Fruit fly (Drosophila melanogaster) whole organism, embryonic: Measurements from ENCODE around the gene snz.

ENCODE experiments used
- CG10431 ChIP-seq: fragments of 200-800 bp; sonication (Bioruptor generic); optimal IDR thresholded peaks from 3 replicates; lab custom pipeline; 2018; ENCODE audit warnings: missing biosample characterization, mild to moderate bottlenecking, missing genetic modification characterization
- CG13287 ChIP-seq: fragments of 200-800 bp; sonication (Bioruptor generic); IDR thresholded peaks from 2 replicates; pipeline ENCODE4 v1.3.6; 2022; ENCODE audit warnings: missing biosample characterization, missing genetic modification characterization; ENCODE audit not compliant: partially characterized antibody
- CG14710 ChIP-seq: fragments of 200-800 bp; sonication (Bioruptor generic); optimal IDR thresholded peaks from 3 replicates; lab custom pipeline; 2019; ENCODE audit warnings: missing biosample characterization, mild to moderate bottlenecking, missing genetic modification characterization, moderate library complexity
- CG14860 ChIP-seq: fragments of 200-800 bp; sonication (Bioruptor generic); IDR thresholded peaks from 3 replicates; pipeline ENCODE4 v1.3.6; 2022; ENCODE audit warnings: missing biosample characterization, missing genetic modification characterization; ENCODE audit not compliant: partially characterized antibody
- CG15514 ChIP-seq: fragments of 200-800 bp; sonication (Bioruptor generic); optimal IDR thresholded peaks from 3 replicates; lab custom pipeline; 2017; ENCODE audit warnings: missing biosample characterization, missing genetic modification characterization, mild to moderate bottlenecking, moderate library complexity, missing genetic modification reagents
- CG17328 ChIP-seq: fragments of 200-800 bp; sonication (Bioruptor generic); IDR thresholded peaks from 2 replicates; pipeline ENCODE4 v1.3.6; 2022; ENCODE audit warnings: missing biosample characterization, missing genetic modification characterization
- CG31365 ChIP-seq: fragments of 200-800 bp; sonication (Bioruptor generic); optimal IDR thresholded peaks from 2 replicates; lab custom pipeline; 2018; ENCODE audit warnings: missing biosample characterization, mild to moderate bottlenecking, missing genetic modification characterization
- CG31388 ChIP-seq: fragments of 200-800 bp; sonication (Bioruptor generic); optimal IDR thresholded peaks from 2 replicates; lab custom pipeline; 2016; ENCODE audit warnings: missing biosample characterization, missing genetic modification characterization
- CG32532 ChIP-seq: fragments of 200-800 bp; sonication (Bioruptor generic); IDR thresholded peaks from 2 replicates; pipeline ENCODE4 v1.3.6; 2022; ENCODE audit warnings: missing biosample characterization, missing genetic modification characterization
- CG34224 ChIP-seq: fragments of 200-800 bp; sonication (Bioruptor generic); IDR thresholded peaks from 3 replicates; pipeline ENCODE4 v1.3.6; 2022; ENCODE audit warnings: missing biosample characterization, missing genetic modification characterization; ENCODE audit not compliant: partially characterized antibody
- CG4328 ChIP-seq: fragments of 200-800 bp; sonication (Bioruptor generic); optimal IDR thresholded peaks from 3 replicates; lab custom pipeline; 2017; ENCODE audit warnings: missing biosample characterization, missing genetic modification reagents, missing genetic modification characterization
- CG7786 ChIP-seq: fragments of 200-800 bp; sonication (Bioruptor generic); optimal IDR thresholded peaks from 2 replicates; lab custom pipeline; 2016; ENCODE audit warnings: missing biosample characterization, missing genetic modification characterization
- CG8478 ChIP-seq: fragments of >200 bp; optimal IDR thresholded peaks from 2 replicates; lab custom pipeline; 2018
- Deaf1 ChIP-seq: fragments of 200-800 bp; optimal IDR thresholded peaks from 3 replicates; lab custom pipeline; 2019; ENCODE audit warnings: missing biosample characterization, mild to moderate bottlenecking, missing genetic modification characterization, moderate library complexity
- Dfd ChIP-seq, 2 experiments: fragments of >200 bp; optimal IDR thresholded peaks; 2 replicates each; lab custom pipeline; 2017; ENCODE audit warnings: missing biosample characterization in 2 of 2, missing genetic modification characterization in 2 of 2
- Gug ChIP-seq: fragments of 200-800 bp; sonication (Bioruptor generic); IDR thresholded peaks from 4 replicates; pipeline ENCODE4 v1.3.6; 2022; ENCODE audit warnings: missing biosample characterization, missing genetic modification characterization
- HLH3B ChIP-seq: fragments of 200-800 bp; sonication (Bioruptor generic); IDR thresholded peaks from 2 replicates; pipeline ENCODE4 v1.3.6; 2022; ENCODE audit warnings: missing biosample characterization, missing genetic modification characterization
- Hr78 ChIP-seq, 2 experiments: fragments of 200-800 bp in 1 of 2; fragments of >200 bp in 1 of 2; sonication (Bioruptor generic) in 1 of 2; optimal IDR thresholded peaks; 2 replicates each; lab custom pipeline; 2017 to 2019; ENCODE audit warnings: missing biosample characterization in 2 of 2, missing genetic modification characterization in 2 of 2, mild to moderate bottlenecking in 1 of 2, moderate library complexity in 1 of 2
- MTF-1 ChIP-seq: fragments of 200-800 bp; sonication (Bioruptor generic); optimal IDR thresholded peaks from 2 replicates; lab custom pipeline; 2018; ENCODE audit warnings: missing biosample characterization, mild to moderate bottlenecking, missing genetic modification characterization, borderline replicate concordance
- Mad ChIP-seq: fragments of 200-800 bp; sonication (Bioruptor generic); optimal IDR thresholded peaks from 2 replicates; lab custom pipeline; 2016; ENCODE audit warnings: missing biosample characterization, missing genetic modification characterization
- Med ChIP-seq: fragments of 200-800 bp; sonication (Bioruptor generic); peaks from one replicate; lab custom pipeline; 2016; ENCODE audit warnings: missing biosample characterization, missing genetic modification characterization, mild to moderate bottlenecking, inconsistent platforms, moderate library complexity
- Scr ChIP-seq: fragments of 200-800 bp; sonication (Bioruptor generic); IDR thresholded peaks from 2 replicates; pipeline ENCODE4 v1.3.6; 2022; ENCODE audit warnings: missing biosample characterization, missing genetic modification characterization; ENCODE audit not compliant: partially characterized antibody
- Stat92E ChIP-seq, 3 experiments: fragments of >200 bp in 2 of 3; fragments of 200-800 bp in 1 of 3; sonication (Bioruptor generic) in 1 of 3; optimal IDR thresholded peaks; 2 replicates each; lab custom pipeline; 2017 to 2019; ENCODE audit warnings: missing biosample characterization in 3 of 3, missing genetic modification characterization in 3 of 3, mild to moderate bottlenecking in 1 of 3, moderate library complexity in 1 of 3
- ase ChIP-seq: fragments of 200-800 bp; sonication (Bioruptor generic); IDR thresholded peaks from 3 replicates; pipeline ENCODE4 v1.3.6; 2022; ENCODE audit warnings: missing biosample characterization, missing genetic modification characterization
- ash1 ChIP-seq: fragments of 200-800 bp; sonication (Bioruptor generic); optimal IDR thresholded peaks from 2 replicates; lab custom pipeline; 2018; ENCODE audit warnings: missing biosample characterization, mild to moderate bottlenecking, missing genetic modification characterization
- bsh ChIP-seq, 2 experiments: fragments of 200-800 bp; sonication (Bioruptor generic); optimal IDR thresholded peaks; 2 replicates each; lab custom pipeline; 2017 to 2018; ENCODE audit warnings: mild to moderate bottlenecking in 2 of 2, missing biosample characterization in 2 of 2, missing genetic modification characterization in 2 of 2, moderate library complexity in 1 of 2
- cg ChIP-seq: fragments of 200-800 bp; sonication (Bioruptor generic); optimal IDR thresholded peaks from 3 replicates; lab custom pipeline; 2019; ENCODE audit warnings: missing biosample characterization, mild to moderate bottlenecking, missing genetic modification characterization, moderate library complexity
- chinmo ChIP-seq: fragments of 200-800 bp; sonication (Bioruptor generic); IDR thresholded peaks from 4 replicates; pipeline ENCODE4 v1.3.6; 2022; ENCODE audit warnings: missing biosample characterization, missing genetic modification characterization; ENCODE audit not compliant: partially characterized antibody
- exex ChIP-seq: fragments of 200-800 bp; sonication (Bioruptor generic); optimal IDR thresholded peaks from 4 replicates; lab custom pipeline; 2018; ENCODE audit warnings: missing biosample characterization, mild to moderate bottlenecking, missing genetic modification characterization, moderate library complexity
- nau ChIP-seq: fragments of 200-800 bp; sonication (Bioruptor generic); optimal IDR thresholded peaks from 3 replicates; lab custom pipeline; 2017; ENCODE audit warnings: missing biosample characterization, mild to moderate bottlenecking, missing genetic modification characterization, missing genetic modification reagents
- nerfin-1 ChIP-seq: fragments of 200-800 bp; sonication (Bioruptor generic); optimal IDR thresholded peaks from 3 replicates; lab custom pipeline; 2019; ENCODE audit warnings: missing biosample characterization, mild to moderate bottlenecking, missing genetic modification characterization, moderate library complexity
- nom ChIP-seq: fragments of 200-800 bp; sonication (Bioruptor generic); optimal IDR thresholded peaks from 2 replicates; lab custom pipeline; 2017; ENCODE audit warnings: missing biosample characterization, missing genetic modification characterization, mild to moderate bottlenecking, moderate library complexity, missing genetic modification reagents
- onecut ChIP-seq: fragments of 200-800 bp; sonication (Bioruptor generic); IDR thresholded peaks from 2 replicates; pipeline ENCODE4 v1.3.6; 2022; ENCODE audit warnings: missing biosample characterization, missing genetic modification characterization
- otp ChIP-seq: fragments of 200-800 bp; sonication (Bioruptor generic); IDR thresholded peaks from 3 replicates; pipeline ENCODE4, ENCODE4 v1.3.6; 2022; ENCODE audit warnings: missing biosample characterization, missing genetic modification characterization
- pfk ChIP-seq: fragments of 200-800 bp; sonication (Bioruptor generic); optimal IDR thresholded peaks from 2 replicates; lab custom pipeline; 2018; ENCODE audit warnings: missing biosample characterization, mild to moderate bottlenecking, missing genetic modification characterization, moderate library complexity
- pros ChIP-seq: fragments of 200-800 bp; sonication (Bioruptor generic); optimal IDR thresholded peaks from 3 replicates; lab custom pipeline; 2019; ENCODE audit warnings: missing biosample characterization, mild to moderate bottlenecking, missing genetic modification characterization, moderate library complexity
- scrt ChIP-seq: fragments of 200-800 bp; sonication (Bioruptor generic); optimal IDR thresholded peaks from 2 replicates; lab custom pipeline; 2018; ENCODE audit warnings: missing biosample characterization, mild to moderate bottlenecking, missing genetic modification characterization, moderate library complexity
- seq ChIP-seq: fragments of 200-800 bp; sonication (Bioruptor generic); IDR thresholded peaks from 2 replicates; pipeline ENCODE4 v1.3.6; 2022; ENCODE audit warnings: missing biosample characterization, missing genetic modification characterization
- stwl ChIP-seq: fragments of 200-800 bp; sonication (Bioruptor generic); optimal IDR thresholded peaks from 3 replicates; lab custom pipeline; 2018; ENCODE audit warnings: missing biosample characterization, mild to moderate bottlenecking, missing genetic modification characterization, moderate library complexity
- zen ChIP-seq: fragments of 200-800 bp; sonication (Bioruptor generic); optimal IDR thresholded peaks from 3 replicates; lab custom pipeline; 2018; ENCODE audit warnings: missing biosample characterization, mild to moderate bottlenecking, missing genetic modification characterization, moderate library complexity

snz gene

dm6 chrX:7920081-7920688, 8.3 kb downstream of the snz start, which contains the start of the genes hdm and Ykt6 (continued):
- TF ChIP-seq CG14710, result peak; percentile 82
- peak; percentile 17 for TF ChIP-seq pfk (GFP tag; lab: Kevin White, UChicago)
- peak; percentile 85 for TF ChIP-seq CG32532 (GFP tag; lab: Robert Waterston, UW)
- no peak for TF ChIP-seq CG10431 (GFP tag; lab: Kevin White, UChicago)
- TF ChIP-seq nau (GFP tag; lab: Kevin White, UChicago), result no peak
- TF ChIP-seq CG17328, result peak; percentile 80
- TF ChIP-seq CG14860 (GFP tag; lab: Robert Waterston, UW), result peak; percentile 93

- TF ChIP-seq chinmo (0 out of 4 replicates have a peak, but pooled peaks have one; percentile 37), otp (no peak), cg (GFP tag; lab: Kevin White, UChicago) (peak; percentile 92), CG8478 (lab: Kevin White, UChicago) (peak; percentile 83), Scr (0 out of 2 replicates have a peak, but pooled peaks have one; percentile 14), CG4328 (no peak), nau (GFP tag; lab: Kevin White, UChicago) (no peak), ase (GFP tag; lab: Robert Waterston, UW) (no peak), Gug (GFP tag; lab: Robert Waterston, UW) (no peak), Dfd (GFP tag; optimal IDR thresholded peaks at IDR 0.05; lab: Kevin White, UChicago) (peak in 1 of 2 experiments; percentile 41)
Observed at dm6 chrX:7923063-7923462, 11.2 kb downstream of the snz start.

dm6 chrX:7924913-7925312, 13.0 kb downstream of the snz start:
- TF ChIP-seq stwl (tag; lab: Kevin White, UChicago) (peak; percentile 8), Hr78 (GFP tag; optimal IDR thresholded peaks at IDR 0.05; lab: Kevin White, UChicago) (no peak), CG7786 (GFP tag; lab: Kevin White, UChicago) (no peak), CG31365 (tag; lab: Kevin White, UChicago) (peak; percentile 91), CG15514 (GFP tag; lab: Kevin White, UChicago) (no peak), Mad (GFP tag; lab: Kevin White, UChicago) (no peak), Dfd (GFP tag; optimal IDR thresholded peaks at IDR 0.05; lab: Kevin White, UChicago) (peak in 1 of 2 experiments; percentile 20)

- TF ChIP-seq Hr78 (GFP tag; optimal IDR thresholded peaks at IDR 0.05; lab: Kevin White, UChicago), result peak in 1 of 2 experiments; percentile 30
- TF ChIP-seq MTF-1, result peak; percentile 87
- 0 out of 3 replicates have a peak, but pooled peaks have one; percentile 15 for TF ChIP-seq CG34224
- TF ChIP-seq chinmo, result 0 out of 4 replicates have a peak, but pooled peaks have one; percentile 46
- peak; percentile 83 for TF ChIP-seq cg (GFP tag; lab: Kevin White, UChicago)
- TF ChIP-seq zen (tag; lab: Kevin White, UChicago), result no peak
- peak; percentile 76 for TF ChIP-seq nom (GFP tag; lab: Kevin White, UChicago)
- TF ChIP-seq bsh (GFP tag; optimal IDR thresholded peaks at IDR 0.05; lab: Kevin White, UChicago), result peak in 1 of 2 experiments; percentile 9
- TF ChIP-seq exex, result no peak
- no peak for TF ChIP-seq CG31388 (GFP tag; lab: Kevin White, UChicago)
- TF ChIP-seq Med (GFP tag; lab: Kevin White, UChicago), result peak; percentile 65
- no peak for TF ChIP-seq scrt (GFP tag; lab: Kevin White, UChicago)
- TF ChIP-seq seq (GFP tag; lab: Robert Waterston, UW), result peak; percentile 25; the same call in 1 of the 2 replicates
- peak in 1 of 3 experiments; percentile 13 for TF ChIP-seq Stat92E (GFP tag; optimal IDR thresholded peaks at IDR 0.05; lab: Kevin White, UChicago)
- peak; percentile 11 for TF ChIP-seq CG13287 (GFP tag; lab: Robert Waterston, UW)
- TF ChIP-seq pros (GFP tag; lab: Kevin White, UChicago), result peak; percentile 72
- TF ChIP-seq nerfin-1 (tag; lab: Kevin White, UChicago), result peak; percentile 1
- peak; percentile 27 for TF ChIP-seq Deaf1 (tag; lab: Kevin White, UChicago)
- TF ChIP-seq ash1, result no peak
- TF ChIP-seq HLH3B (GFP tag; lab: Robert Waterston, UW), result no peak
- TF ChIP-seq onecut (GFP tag; lab: Robert Waterston, UW), result peak; percentile 98
Observed at dm6 chrX:7930236-7931027, 18.5 kb downstream of the snz start.
